Worm (Caenorhabditis elegans): ENCODE results near the gene R07B1.9.

The R07B1.9 gene

DNA sequence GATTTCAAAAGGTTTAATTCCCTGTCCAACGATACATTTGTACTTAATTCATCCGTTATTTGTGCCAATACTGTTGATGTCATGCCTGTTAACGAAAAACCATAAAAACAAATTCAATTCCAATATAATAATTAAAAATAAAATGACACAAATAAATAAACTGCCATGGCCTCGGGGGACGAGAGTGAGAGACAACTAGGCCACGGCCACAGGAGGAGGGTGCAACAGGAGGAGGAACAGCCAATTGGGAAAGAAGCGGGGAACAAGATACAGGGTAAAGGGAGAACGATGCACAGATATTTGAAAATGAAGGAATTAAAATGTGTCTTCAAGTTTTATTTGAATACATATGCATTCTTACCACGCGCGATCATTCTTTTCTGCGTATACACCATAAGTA lies 40.1 kb downstream of the R07B1.9 start, which contains the start of gene F21G4.6:
Gene F21G4.6, minus strand, starts transcription at position 87 of the 400 bp plus-strand sequence.
- TF ChIP-seq him-1 (tag; optimal IDR thresholded peaks at IDR 0.05), result no peak

DNA sequence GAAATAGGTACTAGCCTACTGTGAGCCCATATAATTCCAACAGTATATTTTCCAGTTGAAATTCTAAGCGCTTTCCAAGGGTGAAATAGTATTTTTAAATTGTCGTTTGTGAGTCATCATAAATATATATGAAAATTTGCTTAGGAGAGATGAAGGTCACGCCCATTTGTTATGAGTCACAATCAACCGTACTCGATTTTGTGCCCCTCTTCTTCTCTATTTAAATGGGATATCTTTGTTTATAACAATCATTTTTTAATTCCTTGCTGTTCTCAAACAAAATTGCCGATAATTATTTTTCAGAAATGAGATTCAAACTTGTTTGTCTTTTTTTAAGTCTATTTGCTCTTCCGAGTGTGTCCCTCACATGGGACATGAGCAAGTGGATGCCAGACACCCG lies 41.8 kb downstream of the R07B1.9 start, which contains the start of gene folr-1:
Gene folr-1, plus strand, starts transcription at position 301 of the 400 bp plus-strand sequence.
- TF ChIP-seq W03F9.2 (tag; optimal IDR thresholded peaks at IDR 0.05) (no peak), him-1 (tag; optimal IDR thresholded peaks at IDR 0.05) (no peak), dao-5 (tag; optimal IDR thresholded peaks at IDR 0.05) (no peak)

DNA sequence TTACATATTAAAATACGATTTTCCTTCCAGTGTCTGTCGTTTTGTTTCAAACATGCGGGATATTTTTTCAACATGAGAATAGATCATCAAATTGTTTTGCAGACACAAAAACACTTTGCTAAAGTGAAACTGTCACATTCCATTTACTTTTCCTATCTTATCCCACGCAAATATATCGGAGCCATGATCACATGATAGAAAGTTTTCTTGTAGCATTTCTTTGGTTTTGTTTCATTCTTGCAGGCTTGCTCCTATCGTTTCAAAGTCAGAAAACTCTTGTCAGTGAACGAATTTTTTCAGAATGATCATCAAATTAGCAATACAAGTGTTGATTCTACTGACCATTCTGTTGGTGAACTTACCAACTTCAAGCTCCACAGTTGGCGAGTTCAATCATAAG lies 44.0 kb downstream of the R07B1.9 start, which contains the start of gene C17G1.2:
Gene C17G1.2, plus strand, starts transcription at position 301 of the 400 bp plus-strand sequence.
- TF ChIP-seq dao-5 (tag; optimal IDR thresholded peaks at IDR 0.05) (no peak), W03F9.2 (tag; optimal IDR thresholded peaks at IDR 0.05) (no peak), him-1 (tag; optimal IDR thresholded peaks at IDR 0.05) (no peak)

DNA sequence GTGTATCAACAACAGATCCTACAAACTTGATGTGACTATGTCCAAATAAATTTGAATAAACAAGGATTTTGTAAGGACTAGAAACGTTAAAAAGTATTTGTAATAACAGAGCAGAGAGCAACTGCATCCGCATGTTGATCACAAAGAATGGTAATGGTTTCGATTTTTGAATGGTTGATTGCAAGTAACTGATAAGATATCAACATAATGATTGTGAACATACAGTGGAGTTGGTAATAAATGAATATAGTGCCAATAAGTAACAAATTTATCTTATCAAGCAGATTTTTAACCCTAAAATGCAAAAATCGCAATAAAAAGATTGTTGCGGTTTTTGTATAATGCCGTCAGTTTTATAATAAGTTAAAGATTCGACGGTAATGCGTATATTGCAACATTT lies 47.7 kb downstream of the R07B1.9 start, which contains the start of gene ugt-23:
Gene ugt-23, minus strand, starts transcription at position 212 of the 400 bp plus-strand sequence.
- TF ChIP-seq W03F9.2 (tag; optimal IDR thresholded peaks at IDR 0.05), result no peak
- TF ChIP-seq him-1 (tag; optimal IDR thresholded peaks at IDR 0.05), result no peak
- no peak for TF ChIP-seq dao-5 (tag; optimal IDR thresholded peaks at IDR 0.05)

DNA sequence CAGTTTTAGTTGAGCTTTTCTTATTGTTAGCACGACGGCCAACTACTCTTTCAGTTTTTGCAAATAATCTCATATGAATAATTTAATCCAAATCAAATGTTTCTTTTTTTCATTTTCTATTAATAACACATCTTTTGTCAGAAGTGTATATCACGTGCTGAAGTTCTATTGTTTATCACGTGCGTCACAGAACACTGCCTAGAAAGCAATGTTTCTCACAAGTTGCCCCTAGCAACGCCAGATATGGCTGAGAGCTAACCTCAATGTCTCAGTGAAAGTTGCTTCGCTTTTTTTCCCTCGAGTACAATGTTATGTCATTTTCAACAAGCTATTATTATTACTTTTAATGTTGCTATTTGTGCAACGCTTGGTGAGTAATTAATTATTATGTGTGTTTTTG lies 50.8 kb downstream of the R07B1.9 start:
- TF ChIP-seq dao-5 (tag; optimal IDR thresholded peaks at IDR 0.05) (no peak), W03F9.2 (tag; optimal IDR thresholded peaks at IDR 0.05) (no peak), him-1 (tag; optimal IDR thresholded peaks at IDR 0.05) (no peak)
